Worm (Caenorhabditis elegans) whole organism, L1 larva: ENCODE data around the gene hlh-28.
A peak's percentile ranks its signal among the peaks of the same experiment; 100 is the strongest.

Source experiments
- F16B12.6 ChIP-seq: fragments of 150-350 bp; optimal IDR thresholded peaks from 2 replicates; lab custom pipeline; 2014; ENCODE audit warnings: missing biosample characterization, missing genetic modification characterization
- Y116A8C.19 ChIP-seq: sonication (generic microtip); optimal IDR thresholded peaks from 2 replicates; lab custom pipeline; 2016; ENCODE audit warnings: missing compliant biosample characterization, missing genetic modification characterization, borderline replicate concordance
- alr-1 ChIP-seq: fragments of 200-800 bp; sonication (Bioruptor generic); optimal IDR thresholded peaks from 2 replicates; lab custom pipeline; 2018; ENCODE audit warnings: borderline replicate concordance, mild to moderate bottlenecking, missing genetic modification characterization, missing compliant biosample characterization
- blmp-1 ChIP-seq: fragments of 150-350 bp; optimal IDR thresholded peaks from 2 replicates; lab custom pipeline; 2014; ENCODE audit warnings: missing biosample characterization, missing genetic modification characterization
- ceh-63 ChIP-seq: fragments of 200-800 bp; sonication (Bioruptor generic); optimal IDR thresholded peaks from 2 replicates; lab custom pipeline; 2018; ENCODE audit warnings: mild to moderate bottlenecking, missing genetic modification characterization, missing compliant biosample characterization
- ceh-8 ChIP-seq: fragments of 200-800 bp; sonication (Bioruptor generic); optimal IDR thresholded peaks from 2 replicates; lab custom pipeline; 2018; ENCODE audit warnings: mild to moderate bottlenecking, missing genetic modification characterization, moderate library complexity, missing compliant biosample characterization
- ceh-82 ChIP-seq, 3 experiments: fragments of 150-350 bp in 1 of 3; sonication (generic microtip) in 2 of 3; optimal IDR thresholded peaks; 2 replicates each; lab custom pipeline; 2014 to 2017; ENCODE audit warnings: missing biosample characterization in 3 of 3, missing genetic modification characterization in 3 of 3
- ces-1 ChIP-seq: fragments of 150-350 bp; optimal IDR thresholded peaks from 2 replicates; lab custom pipeline; 2014; ENCODE audit warnings: missing biosample characterization, missing genetic modification reagents, missing genetic modification characterization
- efl-3 ChIP-seq: fragments of 200-800 bp; sonication (Bioruptor generic); optimal IDR thresholded peaks from 2 replicates; lab custom pipeline; 2018; ENCODE audit warnings: mild to moderate bottlenecking, missing genetic modification characterization, missing compliant biosample characterization
- egl-13 ChIP-seq: sonication (generic microtip); optimal IDR thresholded peaks from 2 replicates; lab custom pipeline; 2016; ENCODE audit warnings: missing genotype, missing genetic modification reagents, missing genetic modification characterization, missing compliant biosample characterization
- egl-27 ChIP-seq, 2 experiments: fragments of 150-350 bp in 1 of 2; sonication (generic microtip); optimal IDR thresholded peaks; 3 replicates each; lab custom pipeline; 2017 to 2018; ENCODE audit warnings: missing biosample characterization in 2 of 2, missing genetic modification characterization in 2 of 2, missing genetic modification reagents in 2 of 2
- elt-2 ChIP-seq: sonication (generic microtip); optimal IDR thresholded peaks from 2 replicates; lab custom pipeline; 2016; ENCODE audit warnings: missing genetic modification characterization, mild to moderate bottlenecking, inconsistent platforms, missing compliant biosample characterization, missing genetic modification reagents
- elt-3 ChIP-seq, 6 experiments: fragments of 150-350 bp in 1 of 6; sonication (generic microtip); optimal IDR thresholded peaks; 2 replicates each; lab custom pipeline; 2017 to 2018; ENCODE audit warnings: missing biosample characterization in 6 of 6, missing genetic modification characterization in 6 of 6, inconsistent platforms in 1 of 6
- fkh-4 ChIP-seq: sonication (generic microtip); optimal IDR thresholded peaks from 2 replicates; lab custom pipeline; 2016; ENCODE audit warnings: missing compliant biosample characterization, missing genetic modification characterization, borderline replicate concordance
- hlh-17 ChIP-seq: fragments of 200-800 bp; sonication (Bioruptor generic); optimal IDR thresholded peaks from 2 replicates; lab custom pipeline; 2018; ENCODE audit warnings: missing genetic modification characterization, mild to moderate bottlenecking, missing compliant biosample characterization, moderate library complexity, borderline replicate concordance
- lin-14 ChIP-seq: fragments of 200-800 bp; sonication (Bioruptor generic); optimal IDR thresholded peaks from 2 replicates; lab custom pipeline; 2018; ENCODE audit warnings: mild to moderate bottlenecking, missing genetic modification characterization, moderate library complexity, missing compliant biosample characterization
- lin-35 ChIP-seq, 2 experiments: fragments of 150-350 bp; optimal IDR thresholded peaks; 2 replicates each; lab custom pipeline; 2014; ENCODE audit warnings: missing biosample characterization in 2 of 2, missing genetic modification characterization in 2 of 2, missing genetic modification reagents in 2 of 2
- mab-9 ChIP-seq: fragments of 200-800 bp; sonication (Bioruptor generic); IDR thresholded peaks from 2 replicates; pipeline ENCODE4 v1.3.6; 2022; ENCODE audit warnings: missing genetic modification reagents, missing genetic modification characterization, missing compliant biosample characterization
- mdl-1 ChIP-seq, 2 experiments: fragments of 150-350 bp; optimal IDR thresholded peaks; 2 replicates each; lab custom pipeline; 2014 to 2017; ENCODE audit warnings: missing biosample characterization in 2 of 2, missing genetic modification characterization in 2 of 2, inconsistent platforms in 1 of 2
- mef-2 ChIP-seq: fragments of 150-350 bp; optimal IDR thresholded peaks from 2 replicates; lab custom pipeline; 2014; ENCODE audit warnings: missing biosample characterization, missing genetic modification characterization
- mep-1 ChIP-seq: fragments of 150-350 bp; optimal IDR thresholded peaks from 2 replicates; lab custom pipeline; 2014; ENCODE audit warnings: missing biosample characterization, missing genetic modification characterization
- nhr-12 ChIP-seq: sonication (generic microtip); optimal IDR thresholded peaks from 2 replicates; lab custom pipeline; 2017; ENCODE audit warnings: missing biosample characterization, missing genetic modification characterization
- nhr-20 ChIP-seq: sonication (generic microtip); optimal IDR thresholded peaks from 2 replicates; lab custom pipeline; 2016; ENCODE audit warnings: mild to moderate bottlenecking, missing genetic modification characterization, missing compliant biosample characterization
- nhr-71 ChIP-seq: sonication (generic microtip); optimal IDR thresholded peaks from 2 replicates; lab custom pipeline; 2016; ENCODE audit warnings: mild to moderate bottlenecking, missing genetic modification characterization, moderate library complexity, missing compliant biosample characterization
- nhr-76 ChIP-seq: sonication (generic microtip); optimal IDR thresholded peaks from 2 replicates; lab custom pipeline; 2017; ENCODE audit warnings: missing biosample characterization, missing genetic modification characterization
- nhr-85 ChIP-seq: sonication (generic microtip); peaks from one replicate; lab custom pipeline; 2016; ENCODE audit warnings: missing genetic modification characterization, inconsistent platforms, missing compliant biosample characterization
- nhr-90 ChIP-seq: sonication (generic microtip); optimal IDR thresholded peaks from 2 replicates; lab custom pipeline; 2016; ENCODE audit warnings: mild to moderate bottlenecking, missing genetic modification characterization, missing compliant biosample characterization; ENCODE audit not compliant: poor library complexity
- pqm-1 ChIP-seq: sonication (generic microtip); optimal IDR thresholded peaks from 3 replicates; lab custom pipeline; 2017; ENCODE audit warnings: missing biosample characterization, missing genetic modification characterization
- rnt-1 ChIP-seq: sonication (generic microtip); optimal IDR thresholded peaks from 2 replicates; lab custom pipeline; 2016; ENCODE audit warnings: mild to moderate bottlenecking, missing genetic modification characterization, moderate library complexity, missing compliant biosample characterization
- snpc-4 ChIP-seq: fragments of 150-350 bp; optimal IDR thresholded peaks from 2 replicates; lab custom pipeline; 2014; ENCODE audit warnings: missing biosample characterization, missing genetic modification characterization
- sptf-1 ChIP-seq: fragments of 150-350 bp; optimal IDR thresholded peaks from 2 replicates; lab custom pipeline; 2014; ENCODE audit warnings: missing biosample characterization, missing genetic modification characterization
- swsn-7 ChIP-seq: sonication (generic microtip); optimal IDR thresholded peaks from 2 replicates; lab custom pipeline; 2016; ENCODE audit warnings: missing genetic modification characterization, missing compliant biosample characterization
- tbx-2 ChIP-seq: sonication (generic microtip); optimal IDR thresholded peaks from 2 replicates; lab custom pipeline; 2016; ENCODE audit warnings: missing genetic modification characterization, missing compliant biosample characterization
- tlp-1 ChIP-seq: fragments of 150-350 bp; optimal IDR thresholded peaks from 2 replicates; lab custom pipeline; 2014; ENCODE audit warnings: missing biosample characterization, missing genetic modification characterization
- zag-1 ChIP-seq: fragments of 150-350 bp; optimal IDR thresholded peaks from 2 replicates; lab custom pipeline; 2014; ENCODE audit warnings: missing biosample characterization, missing genetic modification characterization
- ztf-4 ChIP-seq: fragments of 150-350 bp; optimal IDR thresholded peaks from 2 replicates; lab custom pipeline; 2014; ENCODE audit warnings: missing biosample characterization, missing genetic modification characterization

hlh-28 gene

DNA sequence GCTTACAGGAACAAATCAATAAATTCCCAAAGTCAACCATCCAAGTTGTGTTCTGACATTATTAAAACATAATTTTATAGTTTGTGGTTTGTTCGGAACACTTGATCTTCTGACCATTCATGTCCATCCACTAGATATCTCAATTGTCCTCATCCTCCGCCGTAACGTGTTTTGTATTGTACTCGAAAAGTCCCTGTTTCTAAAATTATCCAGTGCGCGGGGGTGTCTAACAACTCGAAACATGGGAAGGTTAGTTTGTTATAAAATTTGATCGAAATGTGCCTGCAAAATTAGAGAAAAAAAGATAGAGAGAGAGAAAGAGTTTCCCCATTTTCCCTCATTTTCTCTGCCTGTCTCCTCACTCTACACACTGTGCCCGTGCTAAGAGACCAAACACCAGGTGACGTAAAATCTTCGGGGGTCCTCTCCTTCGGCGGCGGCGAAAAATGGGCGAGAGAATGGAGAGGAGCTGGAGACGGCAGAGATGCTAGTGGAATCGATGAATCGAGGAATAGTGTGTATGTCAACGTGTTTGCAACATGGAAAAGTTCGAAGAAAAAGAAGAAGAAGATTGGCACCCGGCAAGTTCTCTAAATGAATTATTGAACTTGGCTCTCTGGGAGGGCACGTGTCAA, 45.2 kb upstream of the hlh-28 start (continued):
- no peak for TF ChIP-seq sptf-1 (tag; lab: Kevin White, UChicago)
- peak; percentile 73 to 76 (median 74) for TF ChIP-seq ceh-82 (tag; optimal IDR thresholded peaks at IDR 0.05; lab: Kevin White, UChicago)
- TF ChIP-seq ceh-8 (GFP tag; lab: Kevin White, UChicago), result peak; percentile 40
- TF ChIP-seq tlp-1, result no peak
- peak; percentile 79 for TF ChIP-seq nhr-90 (tag; lab: Kevin White, UChicago)

ce11 chrX:17508137-17508536, 42.7 kb upstream of the hlh-28 start:
- TF ChIP-seq lin-14 (GFP tag; lab: Kevin White, UChicago) (peak; percentile 36), zag-1 (no peak), ces-1 (GFP tag; lab: Kevin White, UChicago) (no peak), rnt-1 (tag; lab: Kevin White, UChicago) (peak; percentile 11), nhr-12 (no peak), mab-9 (no peak), nhr-20 (tag; lab: Kevin White, UChicago) (peak; percentile 68), tlp-1 (no peak), F16B12.6 (tag; lab: Kevin White, UChicago) (no peak), ceh-63 (GFP tag; lab: Kevin White, UChicago) (no peak), nhr-85 (tag; lab: Kevin White, UChicago) (peak; percentile 74), hlh-17 (GFP tag; lab: Kevin White, UChicago) (no peak)
- TF ChIP-seq, all 84 proteins: peak for 4

DNA sequence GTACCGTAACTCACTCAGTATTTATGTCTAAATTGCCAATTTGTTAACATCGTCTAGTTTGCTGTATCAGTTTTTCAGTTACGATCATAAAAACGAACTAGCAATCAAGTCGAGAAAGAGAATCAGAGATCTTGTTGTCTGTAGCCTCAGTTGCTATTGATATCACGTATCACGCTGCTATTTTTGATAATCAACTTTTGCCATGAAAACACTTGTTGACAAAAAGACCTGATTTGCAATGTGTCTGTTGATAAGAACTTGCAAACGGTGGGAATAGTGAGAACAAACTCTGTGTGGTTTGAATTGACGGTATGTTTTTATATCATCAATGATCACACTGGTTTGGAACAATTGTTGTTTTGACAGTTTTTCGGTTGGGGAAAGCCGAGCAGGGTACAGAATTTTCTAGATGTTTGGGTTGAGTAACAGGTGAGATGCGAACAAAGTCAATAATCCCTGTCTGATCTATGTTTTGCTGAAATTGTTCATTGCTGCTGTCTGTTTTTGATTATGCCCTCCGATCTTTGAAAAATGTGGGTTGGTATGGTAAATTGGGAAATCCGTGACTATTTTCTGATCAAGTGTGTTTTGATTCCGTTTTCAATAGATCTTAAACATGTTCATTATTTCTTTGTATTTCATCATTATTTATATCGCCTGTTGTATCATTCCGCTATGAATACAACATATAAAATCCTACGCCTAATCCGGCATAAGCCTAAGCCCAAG, 41.6 kb upstream of the hlh-28 start:
- TF ChIP-seq lin-35 (GFP tag; optimal IDR thresholded peaks at IDR 0.05; lab: Kevin White, UChicago) (peak in 1 of 2 experiments; percentile 30), nhr-71 (tag; lab: Kevin White, UChicago) (peak; percentile 26), lin-14 (GFP tag; lab: Kevin White, UChicago) (peak; percentile 57), blmp-1 (tag; lab: Kevin White, UChicago) (peak; percentile 15), mef-2 (tag; lab: Kevin White, UChicago) (no peak), efl-3 (GFP tag; lab: Kevin White, UChicago) (no peak), egl-27 (tag; optimal IDR thresholded peaks at IDR 0.05; lab: Kevin White, UChicago) (no peak), pqm-1 (no peak), fkh-4 (tag; lab: Kevin White, UChicago) (no peak), nhr-85 (tag; lab: Kevin White, UChicago) (peak; percentile 75), Y116A8C.19 (tag; lab: Kevin White, UChicago) (no peak), sptf-1 (tag; lab: Kevin White, UChicago) (no peak), elt-2 (peak; percentile 64), egl-13 (no peak), mdl-1 (tag; optimal IDR thresholded peaks at IDR 0.05; lab: Kevin White, UChicago) (peak in 1 of 2 experiments; percentile 13), elt-3 (tag; optimal IDR thresholded peaks at IDR 0.05; lab: Kevin White, UChicago) (peak in 2 of 6 experiments; percentile 64 to 76), nhr-20 (tag; lab: Kevin White, UChicago) (peak; percentile 54), nhr-76 (tag; lab: Kevin White, UChicago) (no peak)
- TF ChIP-seq, all 84 proteins: peak for 9

ce11 chrX:17510523-17510922, 40.3 kb upstream of the hlh-28 start:
- TF ChIP-seq swsn-7 (tag; lab: Kevin White, UChicago), result no peak
- TF ChIP-seq egl-27 (tag; optimal IDR thresholded peaks at IDR 0.05; lab: Kevin White, UChicago), result no peak
- TF ChIP-seq tbx-2 (tag; lab: Kevin White, UChicago), result no peak
- peak; percentile 76 for TF ChIP-seq nhr-85 (tag; lab: Kevin White, UChicago)
- TF ChIP-seq elt-2, result peak; percentile 24
- peak; percentile 54 for TF ChIP-seq nhr-20 (tag; lab: Kevin White, UChicago)
- TF ChIP-seq rnt-1 (tag; lab: Kevin White, UChicago), result peak; percentile 4
- no peak for TF ChIP-seq ceh-63 (GFP tag; lab: Kevin White, UChicago)
- TF ChIP-seq Y116A8C.19 (tag; lab: Kevin White, UChicago), result no peak
- TF ChIP-seq alr-1 (tag; lab: Kevin White, UChicago), result no peak
- TF ChIP-seq ztf-4 (tag; lab: Kevin White, UChicago), result no peak
- TF ChIP-seq blmp-1 (tag; lab: Kevin White, UChicago), result peak; percentile 62
- no peak for TF ChIP-seq fkh-4 (tag; lab: Kevin White, UChicago)
- TF ChIP-seq lin-14 (GFP tag; lab: Kevin White, UChicago), result peak; percentile 52
- TF ChIP-seq snpc-4 (tag; lab: Kevin White, UChicago), result no peak
- peak; percentile 17 for TF ChIP-seq mep-1 (tag; lab: Kevin White, UChicago)
